Worm (Caenorhabditis elegans) whole organism, mixed stage, embryonic: ENCODE measurements around the gene gpd-2.
A peak's percentile ranks its signal among the peaks of the same experiment; 100 is the strongest.

Experiments
- M03D4.4 ChIP-seq: sonication (generic microtip); optimal IDR thresholded peaks from 2 replicates; lab custom pipeline; 2017; ENCODE audit warnings: mild to moderate bottlenecking, missing genetic modification characterization, missing compliant biosample characterization
- bed-3 ChIP-seq: fragments of 200-800 bp; sonication (Bioruptor generic); optimal IDR thresholded peaks from 3 replicates; lab custom pipeline; 2018; ENCODE audit warnings: mild to moderate bottlenecking, missing genetic modification characterization, moderate library complexity, missing compliant biosample characterization
- ceh-39 ChIP-seq: fragments of 150-350 bp; optimal IDR thresholded peaks from 2 replicates; lab custom pipeline; 2014; ENCODE audit warnings: missing biosample characterization, missing genetic modification characterization
- ceh-43 ChIP-seq: fragments of 200-800 bp; sonication (Bioruptor generic); optimal IDR thresholded peaks from 2 replicates; lab custom pipeline; 2018; ENCODE audit warnings: mild to moderate bottlenecking, missing genetic modification characterization, moderate library complexity, missing compliant biosample characterization
- ceh-83 ChIP-seq: fragments of 200-800 bp; sonication (Bioruptor generic); optimal IDR thresholded peaks from 2 replicates; lab custom pipeline; 2018; ENCODE audit warnings: mild to moderate bottlenecking, missing genetic modification characterization, missing compliant biosample characterization
- ces-1 ChIP-seq: fragments of 150-350 bp; optimal IDR thresholded peaks from 2 replicates; lab custom pipeline; 2014; ENCODE audit warnings: missing biosample characterization, missing genetic modification reagents, missing genetic modification characterization
- cnd-1 ChIP-seq: fragments of 200-800 bp; sonication (Bioruptor generic); optimal IDR thresholded peaks from 2 replicates; lab custom pipeline; 2018; ENCODE audit warnings: mild to moderate bottlenecking, missing genetic modification characterization, missing compliant biosample characterization
- drap-1 ChIP-seq: fragments of 200-800 bp; sonication (Bioruptor generic); optimal IDR thresholded peaks from 3 replicates; lab custom pipeline; 2018; ENCODE audit warnings: mild to moderate bottlenecking, missing genetic modification characterization, missing compliant biosample characterization
- elt-1 ChIP-seq: sonication (generic microtip); optimal IDR thresholded peaks from 2 replicates; lab custom pipeline; 2017; ENCODE audit warnings: missing genetic modification characterization, mild to moderate bottlenecking, missing compliant biosample characterization, antibody characterized with exemption, moderate library complexity, borderline replicate concordance; ENCODE audit not compliant: insufficient read depth
- elt-3 ChIP-seq: fragments of 150-350 bp; optimal IDR thresholded peaks from 2 replicates; lab custom pipeline; 2014; ENCODE audit warnings: missing biosample characterization, missing genetic modification characterization
- flh-1 ChIP-seq: fragments of 200-800 bp; sonication (Bioruptor generic); optimal IDR thresholded peaks from 2 replicates; lab custom pipeline; 2018; ENCODE audit warnings: mild to moderate bottlenecking, missing genetic modification characterization, moderate library complexity, missing compliant biosample characterization
- ham-2 ChIP-seq: fragments of 200-800 bp; sonication (Bioruptor generic); optimal IDR thresholded peaks from 2 replicates; lab custom pipeline; 2018; ENCODE audit warnings: mild to moderate bottlenecking, missing genetic modification characterization, missing compliant biosample characterization
- hlh-1 ChIP-seq: fragments of 150-350 bp; optimal IDR thresholded peaks from 2 replicates; lab custom pipeline; 2014; ENCODE audit warnings: missing biosample characterization, missing genetic modification reagents, missing genetic modification characterization
- lin-32 ChIP-seq: fragments of 200-800 bp; sonication (Bioruptor generic); optimal IDR thresholded peaks from 2 replicates; lab custom pipeline; 2018; ENCODE audit warnings: mild to moderate bottlenecking, missing genetic modification characterization, missing compliant biosample characterization
- lsy-2 ChIP-seq: fragments of 150-350 bp; optimal IDR thresholded peaks from 2 replicates; lab custom pipeline; 2014; ENCODE audit warnings: missing biosample characterization, missing genetic modification characterization
- mab-5 ChIP-seq: fragments of 150-350 bp; optimal IDR thresholded peaks from 2 replicates; lab custom pipeline; 2014; ENCODE audit warnings: missing biosample characterization, missing genetic modification characterization
- nhr-2 ChIP-seq: fragments of 150-350 bp; optimal IDR thresholded peaks from 2 replicates; lab custom pipeline; 2014; ENCODE audit warnings: missing biosample characterization, missing genetic modification characterization
- nhr-237 ChIP-seq: fragments of 150-350 bp; optimal IDR thresholded peaks from 2 replicates; lab custom pipeline; 2014; ENCODE audit warnings: missing biosample characterization, missing genetic modification characterization
- nhr-76 ChIP-seq: sonication (generic microtip); optimal IDR thresholded peaks from 2 replicates; lab custom pipeline; 2017; ENCODE audit warnings: missing biosample characterization, missing genetic modification characterization
- pha-4 ChIP-seq: fragments of 150-350 bp; optimal IDR thresholded peaks from 2 replicates; lab custom pipeline; 2018; ENCODE audit warnings: missing biosample characterization, missing genetic modification reagents, missing genetic modification characterization
- sem-2 ChIP-seq: fragments of 200-800 bp; sonication (Bioruptor generic); optimal IDR thresholded peaks from 2 replicates; lab custom pipeline; 2018; ENCODE audit warnings: mild to moderate bottlenecking, missing genetic modification characterization, missing compliant biosample characterization
- snpc-4 ChIP-seq: fragments of 150-350 bp; optimal IDR thresholded peaks from 2 replicates; lab custom pipeline; 2014; ENCODE audit warnings: missing biosample characterization, missing genetic modification characterization
- sptf-1 ChIP-seq: sonication (generic microtip); optimal IDR thresholded peaks from 2 replicates; lab custom pipeline; 2017; ENCODE audit warnings: mild to moderate bottlenecking, missing genetic modification characterization, moderate library complexity, missing compliant biosample characterization
- tbx-8 ChIP-seq: fragments of 200-800 bp; sonication (Bioruptor generic); optimal IDR thresholded peaks from 2 replicates; lab custom pipeline; 2018; ENCODE audit warnings: mild to moderate bottlenecking, missing genetic modification characterization, moderate library complexity, missing compliant biosample characterization
- unc-120 ChIP-seq: sonication (generic microtip); optimal IDR thresholded peaks from 2 replicates; lab custom pipeline; 2017; ENCODE audit warnings: missing genetic modification characterization, missing compliant biosample characterization; ENCODE audit not compliant: poor library complexity, severe bottlenecking
- unc-39 ChIP-seq: fragments of 150-350 bp; optimal IDR thresholded peaks from 2 replicates; lab custom pipeline; 2014; ENCODE audit warnings: missing biosample characterization, missing genetic modification characterization
- unc-62 ChIP-seq: fragments of 150-350 bp; optimal IDR thresholded peaks from 2 replicates; lab custom pipeline; 2014; ENCODE audit warnings: missing biosample characterization, missing genetic modification reagents, missing genetic modification characterization
- zip-8 ChIP-seq: fragments of 150-350 bp; optimal IDR thresholded peaks from 2 replicates; lab custom pipeline; 2014; ENCODE audit warnings: missing biosample characterization, missing genetic modification characterization
- ztf-11 ChIP-seq: fragments of 150-350 bp; optimal IDR thresholded peaks from 2 replicates; lab custom pipeline; 2014; ENCODE audit warnings: missing biosample characterization, missing genetic modification characterization

gpd-2 gene

DNA sequence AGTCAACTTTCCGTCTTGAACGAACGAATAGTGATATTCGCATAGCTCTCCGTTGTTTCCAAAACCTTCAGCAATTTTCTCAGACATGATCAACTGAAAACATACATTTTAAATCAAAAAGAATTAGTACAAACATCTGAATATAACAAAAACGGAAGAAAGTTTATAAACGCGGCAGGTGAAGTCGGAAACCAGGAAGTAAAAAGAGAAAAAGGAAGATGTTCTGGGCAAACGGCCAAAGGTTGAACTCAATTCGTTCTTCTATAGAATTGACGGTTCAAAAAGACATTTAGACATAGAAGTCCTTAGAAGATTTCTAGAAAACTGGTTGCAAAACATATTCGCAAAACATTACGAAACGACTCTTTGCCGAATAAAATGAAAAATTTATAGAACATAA lies 27.2 kb downstream of the gpd-2 start, which contains the start of gene F52E4.5:
Gene F52E4.5, minus strand, starts transcription at position 101 of the 400 bp plus-strand sequence.
- TF ChIP-seq lsy-2 (tag; lab: Kevin White, UChicago), result no peak
- no peak for TF ChIP-seq ztf-11
- TF ChIP-seq M03D4.4 (tag; lab: Kevin White, UChicago), result no peak
- TF ChIP-seq drap-1, result no peak
- TF ChIP-seq sem-2 (GFP tag; lab: Kevin White, UChicago), result no peak
- no peak for TF ChIP-seq ces-1 (GFP tag; lab: Kevin White, UChicago)
- TF ChIP-seq lin-32 (GFP tag; lab: Kevin White, UChicago), result no peak
- no peak for TF ChIP-seq ceh-39
- no peak for TF ChIP-seq elt-1
- TF ChIP-seq unc-62 (GFP tag; lab: Kevin White, UChicago), result no peak
- TF ChIP-seq pha-4 (tag; lab: Kevin White, UChicago), result no peak
- TF ChIP-seq cnd-1 (tag; lab: Kevin White, UChicago), result no peak
- no peak for TF ChIP-seq unc-39
- no peak for TF ChIP-seq snpc-4 (tag; lab: Kevin White, UChicago)
- no peak for TF ChIP-seq nhr-2 (tag; lab: Kevin White, UChicago)
- no peak for TF ChIP-seq flh-1 (GFP tag; lab: Kevin White, UChicago)
- TF ChIP-seq nhr-237, result no peak
- TF ChIP-seq bed-3 (GFP tag; lab: Kevin White, UChicago), result no peak
- no peak for TF ChIP-seq sptf-1 (tag; lab: Kevin White, UChicago)
- TF ChIP-seq mab-5 (tag; lab: Kevin White, UChicago), result no peak

DNA sequence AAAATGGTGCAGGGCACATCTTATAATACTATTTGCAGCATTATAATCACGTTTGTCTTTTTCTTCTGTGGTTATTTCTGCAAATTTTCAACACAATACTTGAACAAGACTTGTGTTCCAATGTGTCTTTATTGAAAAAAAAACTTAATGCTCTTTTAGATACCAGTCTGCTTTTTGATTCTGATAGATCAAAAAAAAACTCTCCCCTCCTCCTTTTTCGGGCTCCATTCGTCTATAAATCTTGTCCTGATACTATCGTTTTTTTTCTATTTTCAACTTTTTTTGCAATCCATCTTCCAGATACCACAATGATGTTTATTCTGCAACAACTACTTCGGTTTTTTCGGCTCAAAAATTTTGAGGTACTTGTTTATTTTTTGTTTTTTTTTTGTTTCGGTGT lies 33.7 kb downstream of the gpd-2 start, which contains the start of gene twk-16:
Gene twk-16, plus strand, starts transcription at position 301 of the 400 bp plus-strand sequence.
- no peak for TF ChIP-seq ham-2 (GFP tag; lab: Kevin White, UChicago)
- TF ChIP-seq lsy-2 (tag; lab: Kevin White, UChicago), result no peak
- TF ChIP-seq ces-1 (GFP tag; lab: Kevin White, UChicago), result no peak
- TF ChIP-seq elt-1, result no peak
- TF ChIP-seq tbx-8 (GFP tag; lab: Kevin White, UChicago), result no peak
- no peak for TF ChIP-seq unc-120 (tag; lab: Kevin White, UChicago)
- no peak for TF ChIP-seq unc-62 (GFP tag; lab: Kevin White, UChicago)
- TF ChIP-seq elt-3 (tag; lab: Kevin White, UChicago), result no peak
- TF ChIP-seq pha-4 (tag; lab: Kevin White, UChicago), result no peak
- no peak for TF ChIP-seq sptf-1 (tag; lab: Kevin White, UChicago)
- no peak for TF ChIP-seq drap-1
- no peak for TF ChIP-seq unc-39
- TF ChIP-seq ceh-83 (GFP tag; lab: Kevin White, UChicago), result no peak

DNA sequence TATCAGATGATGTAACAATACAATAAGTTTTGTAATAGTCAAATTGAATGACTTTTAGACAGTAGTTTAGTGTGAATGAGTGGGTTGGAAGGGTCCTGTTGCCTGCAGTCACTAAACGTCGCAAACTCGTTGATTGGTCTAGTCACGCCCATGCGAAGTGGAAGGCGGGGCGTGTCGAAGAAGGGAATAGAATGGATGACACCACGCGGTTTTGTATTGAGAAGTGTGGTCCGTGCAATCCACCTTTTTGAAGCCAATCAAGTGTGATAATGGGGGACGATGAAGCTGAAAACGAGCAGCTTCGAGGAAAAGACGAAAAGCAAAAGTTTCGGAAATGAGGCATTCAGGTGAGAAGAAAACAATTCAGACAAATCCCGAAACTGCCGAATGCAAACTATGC lies 44.2 kb downstream of the gpd-2 start, which contains the start of gene ceh-31:
Gene ceh-31, minus strand, starts transcription at position 101 of the 400 bp plus-strand sequence.
- no peak for TF ChIP-seq zip-8 (tag; lab: Kevin White, UChicago)
- no peak for TF ChIP-seq hlh-1 (tag; lab: Kevin White, UChicago)
- no peak for TF ChIP-seq ztf-11
- TF ChIP-seq snpc-4 (tag; lab: Kevin White, UChicago), result no peak
- no peak for TF ChIP-seq lsy-2 (tag; lab: Kevin White, UChicago)
- TF ChIP-seq bed-3 (GFP tag; lab: Kevin White, UChicago), result no peak
- no peak for TF ChIP-seq elt-3 (tag; lab: Kevin White, UChicago)
- TF ChIP-seq drap-1, result no peak
- no peak for TF ChIP-seq nhr-76 (tag; lab: Kevin White, UChicago)
- TF ChIP-seq ceh-43 (GFP tag; lab: Kevin White, UChicago), result no peak
- TF ChIP-seq pha-4 (tag; lab: Kevin White, UChicago), result no peak

DNA sequence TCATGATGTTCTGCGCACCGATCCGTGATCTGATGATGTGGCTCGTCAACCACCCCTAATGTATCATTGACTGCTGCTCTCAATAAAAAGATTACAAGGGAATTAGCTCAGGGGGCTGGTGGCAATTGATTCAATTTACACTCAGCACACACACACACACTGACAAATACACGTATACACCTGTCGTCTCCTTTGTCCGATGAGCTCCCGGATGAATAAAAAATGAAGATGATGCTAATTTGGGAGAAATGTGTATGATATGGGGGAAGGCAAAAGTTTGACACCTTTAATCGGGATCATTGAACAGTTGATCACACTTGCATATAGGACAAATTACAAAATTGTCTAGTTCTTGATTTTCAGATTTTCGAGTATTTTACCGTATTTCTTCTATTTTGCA lies 47.4 kb downstream of the gpd-2 start:
- TF ChIP-seq elt-1 (no peak), ces-1 (GFP tag; lab: Kevin White, UChicago) (peak; percentile 48)
